Worm (Caenorhabditis elegans) whole organism, L3 larva: ENCODE data around the gene C07B5.8.

Source experiments
- R02D3.7 ChIP-seq: fragments of 150-350 bp; optimal IDR thresholded peaks from 2 replicates; lab custom pipeline; 2014; ENCODE audit warnings: missing biosample characterization, missing genetic modification characterization
- aly-2 ChIP-seq: fragments of 150-350 bp; optimal IDR thresholded peaks from 2 replicates; lab custom pipeline; 2014; ENCODE audit warnings: missing biosample characterization, missing genetic modification characterization
- ceh-16 ChIP-seq: sonication (generic microtip); optimal IDR thresholded peaks from 2 replicates; lab custom pipeline; 2017; ENCODE audit warnings: missing biosample characterization, missing genetic modification characterization
- ceh-28 ChIP-seq: fragments of 150-350 bp; optimal IDR thresholded peaks from 2 replicates; lab custom pipeline; 2014; ENCODE audit warnings: missing biosample characterization, missing genetic modification reagents, missing genetic modification characterization
- ceh-9 ChIP-seq: sonication (generic microtip); optimal IDR thresholded peaks from 2 replicates; lab custom pipeline; 2018; ENCODE audit warnings: missing biosample characterization, missing genetic modification characterization
- elt-1 ChIP-seq: fragments of 150-350 bp; optimal IDR thresholded peaks from 2 replicates; lab custom pipeline; 2014; ENCODE audit warnings: missing biosample characterization, missing genetic modification characterization
- lsy-12 ChIP-seq: sonication (generic microtip); optimal IDR thresholded peaks from 2 replicates; lab custom pipeline; 2016; ENCODE audit warnings: mild to moderate bottlenecking, missing genetic modification characterization, missing compliant biosample characterization
- mml-1 ChIP-seq: fragments of 150-350 bp; sonication (generic microtip); optimal IDR thresholded peaks from 3 replicates; lab custom pipeline; 2014; ENCODE audit warnings: missing biosample characterization, missing genetic modification characterization
- nhr-237 ChIP-seq: fragments of 150-350 bp; optimal IDR thresholded peaks from 2 replicates; lab custom pipeline; 2014; ENCODE audit warnings: missing biosample characterization, missing genetic modification characterization
- nhr-28 ChIP-seq: fragments of 150-350 bp; optimal IDR thresholded peaks from 2 replicates; lab custom pipeline; 2014; ENCODE audit warnings: missing biosample characterization, missing genetic modification characterization
- pqm-1 ChIP-seq: fragments of 150-350 bp; optimal IDR thresholded peaks from 2 replicates; lab custom pipeline; 2017; ENCODE audit warnings: missing biosample characterization, missing genetic modification characterization, inconsistent platforms
- tbx-2 ChIP-seq: sonication (generic microtip); optimal IDR thresholded peaks from 2 replicates; lab custom pipeline; 2016; ENCODE audit warnings: mild to moderate bottlenecking, missing genetic modification characterization, missing compliant biosample characterization
- unc-62 ChIP-seq: fragments of 150-350 bp; sonication (generic microtip); optimal IDR thresholded peaks from 4 replicates; lab custom pipeline; 2014; ENCODE audit warnings: missing biosample characterization, missing genetic modification reagents, missing genetic modification characterization
- ztf-4 ChIP-seq: fragments of 150-350 bp; optimal IDR thresholded peaks from 2 replicates; lab custom pipeline; 2014; ENCODE audit warnings: missing biosample characterization, missing genetic modification characterization

ce11 chrX:9555238-9555637, 18.7 kb upstream of the C07B5.8 start:
- no peak for TF ChIP-seq ceh-9 (tag; lab: Kevin White, UChicago)
- TF ChIP-seq elt-1: no peak
- no peak for TF ChIP-seq nhr-237
- no peak for TF ChIP-seq pqm-1 (tag; lab: Kevin White, UChicago)
- no peak for TF ChIP-seq ceh-16 (tag; lab: Kevin White, UChicago)
- no peak for TF ChIP-seq aly-2 (tag; lab: Kevin White, UChicago)
- TF ChIP-seq unc-62 (GFP tag; lab: Kevin White, UChicago): no peak
- TF ChIP-seq ztf-4 (tag; lab: Kevin White, UChicago): no peak
- TF ChIP-seq nhr-28 (tag; lab: Kevin White, UChicago): no peak
- no peak for TF ChIP-seq mml-1 (tag; lab: Kevin White, UChicago)
- no peak for TF ChIP-seq tbx-2 (tag; lab: Kevin White, UChicago)
- no peak for TF ChIP-seq ceh-28 (tag; lab: Kevin White, UChicago)
- no peak for TF ChIP-seq R02D3.7 (tag; lab: Kevin White, UChicago)
- TF ChIP-seq lsy-12 (tag; lab: Kevin White, UChicago): no peak
